Fruit fly (Drosophila melanogaster) whole organism, embryonic: ENCODE results near the gene CG3078.

Source experiments
- Awh ChIP-seq: fragments of 200-800 bp; sonication (Bioruptor generic); IDR thresholded peaks from 2 replicates; pipeline ENCODE4, ENCODE4 v1.3.6; 2022; ENCODE audit warnings: missing biosample characterization, missing genetic modification characterization
- Blimp-1 ChIP-seq: fragments of 200-800 bp; sonication (Bioruptor generic); optimal IDR thresholded peaks from 3 replicates; lab custom pipeline; 2018; ENCODE audit warnings: missing biosample characterization, missing genetic modification characterization, mild to moderate bottlenecking, moderate library complexity, missing genetic modification reagents
- CG10274 ChIP-seq: fragments of 200-800 bp; sonication (Bioruptor generic); optimal IDR thresholded peaks from 3 replicates; lab custom pipeline; 2017; ENCODE audit warnings: missing biosample characterization, mild to moderate bottlenecking, missing genetic modification characterization
- CG10543 ChIP-seq: fragments of 200-800 bp; sonication (Bioruptor generic); optimal IDR thresholded peaks from 3 replicates; lab custom pipeline; 2017; ENCODE audit warnings: missing biosample characterization, mild to moderate bottlenecking, missing genetic modification characterization, moderate library complexity
- CG10654 ChIP-seq: fragments of 200-800 bp; sonication (Bioruptor generic); optimal IDR thresholded peaks from 2 replicates; lab custom pipeline; 2016; ENCODE audit warnings: missing biosample characterization, missing genetic modification characterization
- CG11093 ChIP-seq: fragments of 200-800 bp; sonication (Bioruptor generic); IDR thresholded peaks from 3 replicates; pipeline ENCODE4 v1.3.6; 2022; ENCODE audit warnings: missing biosample characterization, missing genetic modification characterization
- CG11504 ChIP-seq: fragments of 200-800 bp; sonication (Bioruptor generic); optimal IDR thresholded peaks from 3 replicates; lab custom pipeline; 2019; ENCODE audit warnings: missing biosample characterization, mild to moderate bottlenecking, missing genetic modification characterization, moderate library complexity
- CG11723 ChIP-seq: fragments of 200-800 bp; sonication (Bioruptor generic); optimal IDR thresholded peaks from 2 replicates; lab custom pipeline; 2017; ENCODE audit warnings: missing biosample characterization, mild to moderate bottlenecking, missing genetic modification characterization
- CG12236 ChIP-seq: fragments of 200-800 bp; sonication (Bioruptor generic); optimal IDR thresholded peaks from 2 replicates; lab custom pipeline; 2016; ENCODE audit warnings: missing biosample characterization, missing genetic modification characterization
- CG12942 ChIP-seq: fragments of 200-800 bp; sonication (Bioruptor generic); optimal IDR thresholded peaks from 3 replicates; lab custom pipeline; 2016; ENCODE audit warnings: missing biosample characterization, missing genetic modification characterization
- CG13123 ChIP-seq: fragments of 200-800 bp; sonication (Bioruptor generic); optimal IDR thresholded peaks from 2 replicates; lab custom pipeline; 2016; ENCODE audit warnings: missing biosample characterization, missing genetic modification characterization
- CG1603 ChIP-seq: fragments of 200-800 bp; sonication (Bioruptor generic); optimal IDR thresholded peaks from 2 replicates; lab custom pipeline; 2019; ENCODE audit warnings: missing biosample characterization, mild to moderate bottlenecking, missing genetic modification characterization, moderate library complexity
- CG18599 ChIP-seq: fragments of 200-800 bp; sonication (Bioruptor generic); optimal IDR thresholded peaks from 3 replicates; lab custom pipeline; 2017; ENCODE audit warnings: missing biosample characterization, missing genetic modification characterization, mild to moderate bottlenecking, moderate library complexity, missing genetic modification reagents
- CG7987 ChIP-seq: fragments of 200-800 bp; sonication (Bioruptor generic); optimal IDR thresholded peaks from 2 replicates; lab custom pipeline; 2018; ENCODE audit warnings: missing biosample characterization, mild to moderate bottlenecking, missing genetic modification characterization, moderate library complexity
- CG9437 ChIP-seq: fragments of 200-800 bp; sonication (Bioruptor generic); optimal IDR thresholded peaks from 2 replicates; lab custom pipeline; 2018; ENCODE audit warnings: missing biosample characterization, mild to moderate bottlenecking, missing genetic modification characterization
- Chrac-16 ChIP-seq: fragments of 200-800 bp; sonication (Bioruptor generic); optimal IDR thresholded peaks from 3 replicates; lab custom pipeline; 2016; ENCODE audit warnings: missing biosample characterization, missing genetic modification characterization
- Eip74EF ChIP-seq, 2 experiments: fragments of 200-800 bp in 1 of 2; fragments of >200 bp in 1 of 2; sonication (Bioruptor generic) in 1 of 2; optimal IDR thresholded peaks; 2 replicates each; lab custom pipeline; 2017 to 2019; ENCODE audit warnings: missing biosample characterization in 2 of 2, missing genetic modification characterization in 2 of 2, mild to moderate bottlenecking in 1 of 2, moderate library complexity in 1 of 2
- Ets97D ChIP-seq: fragments of 200-800 bp; sonication (Bioruptor generic); optimal IDR thresholded peaks from 3 replicates; lab custom pipeline; 2016; ENCODE audit warnings: missing biosample characterization, missing genetic modification characterization
- HmgD ChIP-seq: fragments of 200-800 bp; sonication (Bioruptor generic); optimal IDR thresholded peaks from 3 replicates; lab custom pipeline; 2016; ENCODE audit warnings: missing biosample characterization, missing genetic modification characterization
- Hr3 ChIP-seq: fragments of 200-800 bp; sonication (Bioruptor generic); optimal IDR thresholded peaks from 3 replicates; lab custom pipeline; 2016; ENCODE audit warnings: missing biosample characterization, missing genetic modification characterization
- Hsf ChIP-seq: fragments of 200-800 bp; sonication (Bioruptor generic); optimal IDR thresholded peaks from 3 replicates; lab custom pipeline; 2016; ENCODE audit warnings: missing biosample characterization, missing genetic modification characterization
- Lim3 ChIP-seq: fragments of 200-800 bp; sonication (Bioruptor generic); IDR thresholded peaks from 2 replicates; pipeline ENCODE4 v1.3.6; 2022; ENCODE audit warnings: missing biosample characterization, missing genetic modification characterization
- MESR4 ChIP-seq: fragments of 200-800 bp; sonication (Bioruptor generic); optimal IDR thresholded peaks from 2 replicates; lab custom pipeline; 2018; ENCODE audit warnings: missing biosample characterization, mild to moderate bottlenecking, missing genetic modification characterization, moderate library complexity
- Stat92E ChIP-seq, 3 experiments: fragments of >200 bp in 2 of 3; fragments of 200-800 bp in 1 of 3; sonication (Bioruptor generic) in 1 of 3; optimal IDR thresholded peaks; 2 replicates each; lab custom pipeline; 2017 to 2019; ENCODE audit warnings: missing biosample characterization in 3 of 3, missing genetic modification characterization in 3 of 3, mild to moderate bottlenecking in 1 of 3, moderate library complexity in 1 of 3
- al ChIP-seq: fragments of 200-800 bp; sonication (Bioruptor generic); IDR thresholded peaks from 2 replicates; pipeline ENCODE4 v1.3.6; 2022; ENCODE audit warnings: missing biosample characterization, missing genetic modification characterization
- ash1 ChIP-seq: fragments of 200-800 bp; sonication (Bioruptor generic); optimal IDR thresholded peaks from 2 replicates; lab custom pipeline; 2018; ENCODE audit warnings: missing biosample characterization, mild to moderate bottlenecking, missing genetic modification characterization
- bcd ChIP-seq: fragments of 200-800 bp; sonication (Bioruptor generic); optimal IDR thresholded peaks from 2 replicates; lab custom pipeline; 2017; ENCODE audit warnings: missing biosample characterization, mild to moderate bottlenecking, missing genetic modification characterization
- bsh ChIP-seq, 2 experiments: fragments of 200-800 bp; sonication (Bioruptor generic); optimal IDR thresholded peaks; 2 replicates each; lab custom pipeline; 2017 to 2018; ENCODE audit warnings: mild to moderate bottlenecking in 2 of 2, missing biosample characterization in 2 of 2, missing genetic modification characterization in 2 of 2, moderate library complexity in 1 of 2
- chinmo ChIP-seq: fragments of 200-800 bp; sonication (Bioruptor generic); IDR thresholded peaks from 4 replicates; pipeline ENCODE4 v1.3.6; 2022; ENCODE audit warnings: missing biosample characterization, missing genetic modification characterization; ENCODE audit not compliant: partially characterized antibody
- chm ChIP-seq: fragments of 200-800 bp; sonication (Bioruptor generic); IDR thresholded peaks from 2 replicates; pipeline ENCODE4 v1.3.6; 2022; ENCODE audit warnings: missing biosample characterization, missing genetic modification characterization
- croc ChIP-seq: fragments of 200-800 bp; sonication (Bioruptor generic); conservative IDR thresholded peaks from 3 replicates; pipeline ENCODE4 v1.3.6; 2022; ENCODE audit warnings: missing biosample characterization, missing genetic modification characterization
- dati ChIP-seq: fragments of 200-800 bp; sonication (Bioruptor generic); IDR thresholded peaks from 2 replicates; pipeline ENCODE4 v1.3.6; 2022; ENCODE audit warnings: missing biosample characterization, missing genetic modification characterization
- en ChIP-seq: fragments of 200-800 bp; sonication (Bioruptor generic); optimal IDR thresholded peaks from 2 replicates; lab custom pipeline; 2016; ENCODE audit warnings: missing biosample characterization, missing genetic modification characterization
- esg ChIP-seq: fragments of 200-800 bp; sonication (Bioruptor generic); conservative IDR thresholded peaks from 2 replicates; pipeline ENCODE4 v1.3.6; 2022; ENCODE audit warnings: missing biosample characterization, missing genetic modification characterization
- gro ChIP-seq: fragments of 200-800 bp; sonication (Bioruptor generic); optimal IDR thresholded peaks from 2 replicates; lab custom pipeline; 2016; ENCODE audit warnings: missing biosample characterization, missing genetic modification characterization
- ham ChIP-seq: fragments of 200-800 bp; sonication (Bioruptor generic); IDR thresholded peaks from 2 replicates; pipeline ENCODE4 v1.3.6; 2022; ENCODE audit warnings: missing biosample characterization, missing genetic modification characterization
- ind ChIP-seq: fragments of 200-800 bp; sonication (Bioruptor generic); optimal IDR thresholded peaks from 3 replicates; lab custom pipeline; 2016; ENCODE audit warnings: missing biosample characterization, missing genetic modification characterization
- jing ChIP-seq: fragments of 200-800 bp; sonication (Bioruptor generic); optimal IDR thresholded peaks from 2 replicates; lab custom pipeline; 2018; ENCODE audit warnings: missing biosample characterization, mild to moderate bottlenecking, missing genetic modification characterization
- knrl ChIP-seq: fragments of 200-800 bp; sonication (Bioruptor generic); IDR thresholded peaks from 3 replicates; pipeline ENCODE4 v1.3.6; 2022; ENCODE audit warnings: missing biosample characterization, missing genetic modification characterization; ENCODE audit not compliant: partially characterized antibody
- maf-S ChIP-seq: fragments of 200-800 bp; sonication (Bioruptor generic); optimal IDR thresholded peaks from 2 replicates; lab custom pipeline; 2016; ENCODE audit warnings: missing biosample characterization, missing genetic modification characterization
- mam ChIP-seq: fragments of 200-800 bp; sonication (Bioruptor generic); optimal IDR thresholded peaks from 3 replicates; lab custom pipeline; 2016; ENCODE audit warnings: missing biosample characterization, missing genetic modification characterization
- mirr ChIP-seq: fragments of 200-800 bp; sonication (Bioruptor generic); optimal IDR thresholded peaks from 3 replicates; lab custom pipeline; 2018; ENCODE audit warnings: missing biosample characterization, mild to moderate bottlenecking, missing genetic modification characterization
- pb ChIP-seq: fragments of 200-800 bp; sonication (Bioruptor generic); optimal IDR thresholded peaks from 3 replicates; lab custom pipeline; 2016; ENCODE audit warnings: missing biosample characterization, missing genetic modification characterization
- pzg ChIP-seq: fragments of 200-800 bp; sonication (Bioruptor generic); optimal IDR thresholded peaks from 3 replicates; lab custom pipeline; 2018; ENCODE audit warnings: missing biosample characterization, mild to moderate bottlenecking, missing genetic modification characterization, moderate library complexity
- row ChIP-seq: fragments of 200-800 bp; sonication (Bioruptor generic); IDR thresholded peaks from 3 replicates; pipeline ENCODE4 v1.3.6; 2022; ENCODE audit warnings: missing biosample characterization, missing genetic modification characterization
- sens-2 ChIP-seq: fragments of 200-800 bp; sonication (Bioruptor generic); IDR thresholded peaks from 2 replicates; pipeline ENCODE4 v1.3.6; 2022; ENCODE audit warnings: missing biosample characterization, missing genetic modification characterization
- sna ChIP-seq: fragments of 200-800 bp; sonication (Bioruptor generic); IDR thresholded peaks from 2 replicates; pipeline ENCODE4 v1.3.6; 2022; ENCODE audit warnings: missing biosample characterization, missing genetic modification characterization; ENCODE audit not compliant: partially characterized antibody
- sug ChIP-seq: fragments of 200-800 bp; optimal IDR thresholded peaks from 2 replicates; lab custom pipeline; 2019; ENCODE audit warnings: missing biosample characterization, mild to moderate bottlenecking, missing genetic modification characterization, moderate library complexity
- tna ChIP-seq: fragments of 200-800 bp; sonication (Bioruptor generic); IDR thresholded peaks from 2 replicates; pipeline ENCODE4 v1.3.6; 2022; ENCODE audit warnings: missing biosample characterization, missing genetic modification characterization; ENCODE audit not compliant: partially characterized antibody
- tx ChIP-seq: fragments of 200-800 bp; sonication (Bioruptor generic); optimal IDR thresholded peaks from 2 replicates; lab custom pipeline; 2016; ENCODE audit warnings: missing biosample characterization, missing genetic modification characterization
- z ChIP-seq: fragments of 200-800 bp; sonication (Bioruptor generic); IDR thresholded peaks from 3 replicates; pipeline ENCODE4 v1.3.6; 2022; ENCODE audit warnings: missing biosample characterization, missing genetic modification characterization

Gene CG3078

DNA sequence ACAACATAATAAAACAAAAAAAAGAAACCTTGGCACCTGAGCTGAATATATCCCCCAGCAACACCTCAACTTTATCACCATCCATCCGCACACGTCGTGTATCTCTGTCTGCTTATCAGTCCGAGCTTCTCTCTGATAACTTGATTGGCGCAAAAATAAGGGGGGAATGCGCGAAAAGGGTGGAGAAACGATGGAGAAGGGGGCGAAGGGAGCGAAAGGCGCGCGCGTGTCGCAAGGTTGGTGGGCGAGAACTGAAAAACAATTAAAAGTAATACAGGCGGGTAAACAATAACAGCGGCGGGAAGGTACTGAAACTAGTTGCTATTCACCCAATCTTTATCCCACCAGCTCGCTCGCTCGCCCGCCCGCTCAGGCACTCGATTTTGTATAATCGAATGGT lies 26.6 kb upstream of the CG3078 start (continued):
- TF ChIP-seq CG10274 (GFP tag; lab: Kevin White, UChicago) (no peak), gro (no peak), dati (no peak), CG9437 (GFP tag; lab: Kevin White, UChicago) (no peak), esg (no peak), Hr3 (GFP tag; lab: Kevin White, UChicago) (no peak), CG12236 (no peak), CG12942 (no peak), HmgD (no peak), Stat92E (GFP tag; optimal IDR thresholded peaks at IDR 0.05; lab: Kevin White, UChicago) (no peak), ash1 (GFP tag; lab: Kevin White, UChicago) (no peak), CG7987 (GFP tag; lab: Kevin White, UChicago) (no peak), CG10543 (peak; percentile 28), CG1603 (tag; lab: Kevin White, UChicago) (no peak), chm (no peak), al (GFP tag; lab: Robert Waterston, UW) (no peak), sna (GFP tag; lab: Robert Waterston, UW) (no peak), Chrac-16 (GFP tag; lab: Kevin White, UChicago) (no peak), pzg (GFP tag; lab: Kevin White, UChicago) (no peak), croc (no peak), Blimp-1 (no peak), knrl (GFP tag; lab: Robert Waterston, UW) (no peak), pb (no peak), sens-2 (no peak), mirr (GFP tag; lab: Kevin White, UChicago) (peak; percentile 62), CG10654 (GFP tag; lab: Kevin White, UChicago) (no peak), Awh (GFP tag; lab: Robert Waterston, UW) (no peak), mam (GFP tag; lab: Kevin White, UChicago) (no peak), ham (GFP tag; lab: Robert Waterston, UW) (no peak), row (GFP tag; lab: Robert Waterston, UW) (no peak), Ets97D (GFP tag; lab: Kevin White, UChicago) (no peak), Eip74EF (GFP tag; optimal IDR thresholded peaks at IDR 0.05; lab: Kevin White, UChicago) (no peak), maf-S (GFP tag; lab: Kevin White, UChicago) (no peak), bcd (no peak), ind (no peak), chinmo (GFP tag; lab: Robert Waterston, UW) (no peak), tna (no peak), CG18599 (GFP tag; lab: Kevin White, UChicago) (peak; percentile 26), Hsf (GFP tag; lab: Kevin White, UChicago) (no peak), MESR4 (GFP tag; lab: Kevin White, UChicago) (no peak), bsh (GFP tag; optimal IDR thresholded peaks at IDR 0.05; lab: Kevin White, UChicago) (no peak), Lim3 (GFP tag; lab: Robert Waterston, UW) (no peak), en (no peak), sug (tag; lab: Kevin White, UChicago) (peak; percentile 82), z (GFP tag; lab: Robert Waterston, UW) (no peak), tx (no peak), CG11093 (GFP tag; lab: Robert Waterston, UW) (no peak), CG11504 (tag; lab: Kevin White, UChicago) (no peak), CG11723 (GFP tag; lab: Kevin White, UChicago) (no peak), CG13123 (GFP tag; lab: Kevin White, UChicago) (no peak), jing (GFP tag; lab: Kevin White, UChicago) (no peak)
